Fruit fly (Drosophila melanogaster): Measurements from ENCODE around the gene Gp93.

Gene Gp93

DNA sequence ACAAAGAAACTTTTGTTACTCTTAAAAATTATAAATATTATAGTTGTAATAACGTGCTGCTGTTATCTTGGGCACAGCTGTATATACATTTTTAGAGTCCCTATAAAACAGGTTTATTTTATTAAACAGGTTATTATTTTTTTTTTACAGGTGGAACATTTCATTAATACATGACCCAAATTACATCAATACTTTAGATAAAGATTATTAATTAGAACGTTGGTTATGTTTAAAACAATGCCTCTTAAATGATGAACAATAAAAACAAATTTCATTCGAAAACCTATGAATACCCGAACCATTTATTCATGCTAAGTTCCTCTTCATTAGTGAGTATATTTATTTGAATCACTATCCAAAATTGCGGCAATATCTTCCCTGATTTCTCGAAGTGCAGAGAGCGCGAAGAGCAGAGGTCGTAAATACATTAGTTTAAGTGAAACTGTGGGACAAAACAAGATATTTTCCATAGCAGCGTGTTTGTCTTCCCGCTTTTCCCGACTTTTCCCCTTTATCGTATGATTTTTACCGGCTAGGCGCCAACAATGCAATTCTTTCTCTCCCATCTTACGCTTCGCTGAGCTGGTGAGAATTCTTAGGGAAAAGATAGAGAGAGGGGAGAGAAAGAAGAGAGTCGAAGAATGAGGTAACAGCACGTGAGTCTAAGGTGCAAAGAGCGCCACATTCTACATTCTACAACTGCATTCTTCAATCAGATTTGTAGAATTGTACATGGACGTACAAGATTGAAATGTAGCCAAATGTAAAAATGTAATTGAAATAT, 40.3 kb downstream of the Gp93 start (continued):
- TF ChIP-seq fd59A (GFP tag; optimal IDR thresholded peaks at IDR 0.05), result no peak
- peak; percentile 7 for TF ChIP-seq CG1621 (tag; optimal IDR thresholded peaks at IDR 0.05)
- peak; percentile 85 for TF ChIP-seq CG32006 (GFP tag; optimal IDR thresholded peaks at IDR 0.05)
- TF ChIP-seq Smox (GFP tag; optimal IDR thresholded peaks at IDR 0.05), result no peak
- TF ChIP-seq vri (GFP tag; optimal IDR thresholded peaks at IDR 0.05), result peak; percentile 12
- no peak for TF ChIP-seq CG8319 (GFP tag; optimal IDR thresholded peaks at IDR 0.05)
- peak; percentile 11 for TF ChIP-seq pdm3 (GFP tag; optimal IDR thresholded peaks at IDR 0.05)
- peak; percentile 12 for TF ChIP-seq Sox15 (GFP tag; optimal IDR thresholded peaks at IDR 0.05)
- TF ChIP-seq CG3919 (GFP tag; optimal IDR thresholded peaks at IDR 0.05), result peak; percentile 21
- TF ChIP-seq CG6854 (GFP tag; optimal IDR thresholded peaks at IDR 0.05), result no peak
- TF ChIP-seq CG11762 (GFP tag; optimal IDR thresholded peaks at IDR 0.05; ENCODE audit: insufficient read depth), result peak; percentile 7
- peak; percentile 50 for TF ChIP-seq Hr4 (GFP tag; optimal IDR thresholded peaks at IDR 0.05)
- no peak for TF ChIP-seq Sox102F (GFP tag; optimal IDR thresholded peaks at IDR 0.05)
- peak; percentile 44 for TF ChIP-seq Sox14 (GFP tag; optimal IDR thresholded peaks at IDR 0.05)
- TF ChIP-seq salr (GFP tag; optimal IDR thresholded peaks at IDR 0.05), result peak in 1 of 2 experiments; percentile 86
- TF ChIP-seq ss (GFP tag; optimal IDR thresholded peaks at IDR 0.05), result no peak
- TF ChIP-seq lz (GFP tag; optimal IDR thresholded peaks at IDR 0.05), result no peak
- TF ChIP-seq CG10631 (GFP tag; optimal IDR thresholded peaks at IDR 0.05), result peak; percentile 49
- TF ChIP-seq Hr39 (GFP tag; optimal IDR thresholded peaks at IDR 0.05), result peak; percentile 24
- peak; percentile 41 for TF ChIP-seq net (GFP tag; optimal IDR thresholded peaks at IDR 0.05)
- peak; percentile 72 for TF ChIP-seq Eip78C (GFP tag)
- TF ChIP-seq CG9139 (GFP tag; optimal IDR thresholded peaks at IDR 0.05), result no peak
- TF ChIP-seq CG6808 (GFP tag; optimal IDR thresholded peaks at IDR 0.05), result no peak
- TF ChIP-seq CG8119 (GFP tag; IDR thresholded peaks at IDR 0.05), result peak; percentile 53; the same call in 2 of the 3 replicates
- peak; percentile 14 for TF ChIP-seq CG34406 (GFP tag; optimal IDR thresholded peaks at IDR 0.05)
- TF ChIP-seq CG6163 (GFP tag; IDR thresholded peaks at IDR 0.05), result peak; percentile 69
- TF ChIP-seq Hr38 (GFP tag; optimal IDR thresholded peaks at IDR 0.05), result no peak
- no peak for TF ChIP-seq Ets21C (GFP tag; optimal IDR thresholded peaks at IDR 0.05)
- TF ChIP-seq Eip93F (GFP tag; optimal IDR thresholded peaks at IDR 0.05), result no peak

- TF ChIP-seq svp (GFP tag) (peak; percentile 14), OdsH (GFP tag; optimal IDR thresholded peaks at IDR 0.05) (no peak), CG9139 (GFP tag; optimal IDR thresholded peaks at IDR 0.05) (no peak), CG15336 (GFP tag; IDR thresholded peaks at IDR 0.05) (no peak), CG11902 (GFP tag; optimal IDR thresholded peaks at IDR 0.05) (no peak), Ets21C (GFP tag; optimal IDR thresholded peaks at IDR 0.05) (no peak)
Observed at dm6 chr3R:27990651-27991050, 42.1 kb downstream of the Gp93 start, which contains the start of gene CG4815. Gene CG4815, minus strand, starts transcription at chr3R:27990751.
